Fruit fly (Drosophila melanogaster): ENCODE results near the gene CG42831.

dm6 chr3L:10844548-10845530 lies 30.2 kb downstream of the CG42831 start:
- TF ChIP-seq B-H1 (GFP tag; IDR thresholded peaks at IDR 0.05) (no peak), CG6854 (GFP tag; optimal IDR thresholded peaks at IDR 0.05) (no peak), Hr51 (GFP tag; optimal IDR thresholded peaks at IDR 0.05) (peak in 1 of 2 experiments; percentile 34), HLHmδ (GFP tag; optimal IDR thresholded peaks at IDR 0.05) (no peak), CG17385 (GFP tag; optimal IDR thresholded peaks at IDR 0.05) (peak; percentile 15), Dp (GFP tag; optimal IDR thresholded peaks at IDR 0.05) (no peak), crol (GFP tag; IDR thresholded peaks at IDR 0.05) (peak; percentile 23; the same call in 1 of the 2 replicates)

All from whole organism, embryonic.